Worm (Caenorhabditis elegans) whole organism, mixed stage, embryonic: Measurements from ENCODE around the gene srv-8.

Experiments used
- ces-1 ChIP-seq: fragments of 150-350 bp; optimal IDR thresholded peaks from 2 replicates; lab custom pipeline; 2014; ENCODE audit warnings: missing biosample characterization, missing genetic modification reagents, missing genetic modification characterization
- elt-1 ChIP-seq: sonication (generic microtip); optimal IDR thresholded peaks from 2 replicates; lab custom pipeline; 2017; ENCODE audit warnings: missing genetic modification characterization, mild to moderate bottlenecking, missing compliant biosample characterization, antibody characterized with exemption, moderate library complexity, borderline replicate concordance; ENCODE audit not compliant: insufficient read depth
- elt-3 ChIP-seq: fragments of 150-350 bp; optimal IDR thresholded peaks from 2 replicates; lab custom pipeline; 2014; ENCODE audit warnings: missing biosample characterization, missing genetic modification characterization
- lsy-2 ChIP-seq: fragments of 150-350 bp; optimal IDR thresholded peaks from 2 replicates; lab custom pipeline; 2014; ENCODE audit warnings: missing biosample characterization, missing genetic modification characterization
- mab-5 ChIP-seq: fragments of 150-350 bp; optimal IDR thresholded peaks from 2 replicates; lab custom pipeline; 2014; ENCODE audit warnings: missing biosample characterization, missing genetic modification characterization
- mls-2 ChIP-seq: sonication (generic microtip); optimal IDR thresholded peaks from 2 replicates; lab custom pipeline; 2016; ENCODE audit warnings: mild to moderate bottlenecking, missing genetic modification characterization, moderate library complexity, missing compliant biosample characterization
- nhr-12 ChIP-seq: fragments of 150-350 bp; optimal IDR thresholded peaks from 2 replicates; lab custom pipeline; 2014; ENCODE audit warnings: missing biosample characterization, missing genetic modification characterization
- nhr-237 ChIP-seq: fragments of 150-350 bp; optimal IDR thresholded peaks from 2 replicates; lab custom pipeline; 2014; ENCODE audit warnings: missing biosample characterization, missing genetic modification characterization
- nhr-28 ChIP-seq: fragments of 150-350 bp; optimal IDR thresholded peaks from 2 replicates; lab custom pipeline; 2014; ENCODE audit warnings: missing biosample characterization, missing genetic modification characterization
- pha-4 ChIP-seq: fragments of 150-350 bp; optimal IDR thresholded peaks from 2 replicates; lab custom pipeline; 2018; ENCODE audit warnings: missing biosample characterization, missing genetic modification reagents, missing genetic modification characterization
- unc-39 ChIP-seq: fragments of 150-350 bp; optimal IDR thresholded peaks from 2 replicates; lab custom pipeline; 2014; ENCODE audit warnings: missing biosample characterization, missing genetic modification characterization

- TF ChIP-seq unc-39 (tag; lab: Kevin White, UChicago) (no peak), elt-1 (tag; lab: Kevin White, UChicago) (no peak), nhr-237 (no peak), nhr-28 (tag; lab: Kevin White, UChicago) (no peak), lsy-2 (tag; lab: Kevin White, UChicago) (no peak), nhr-12 (tag; lab: Kevin White, UChicago) (no peak), elt-3 (tag; lab: Kevin White, UChicago) (no peak), ces-1 (GFP tag; lab: Kevin White, UChicago) (no peak), pha-4 (tag; lab: Kevin White, UChicago) (no peak), mls-2 (tag; lab: Kevin White, UChicago) (no peak), mab-5 (tag; lab: Kevin White, UChicago) (no peak)
Observed at ce11 chrV:13423045-13423444, 2.5 kb upstream of the srv-8 start, which contains the start of gene srv-9.
